Worm (Caenorhabditis elegans): ENCODE results near the gene W02A2.5.

ce11 chrIV:13358488-13358887 lies 15.8 kb downstream of the W02A2.5 start, which contains the start of gene W02A2.8:
- TF ChIP-seq ets-4 (tag; optimal IDR thresholded peaks at IDR 0.05) (no peak), pag-3 (tag; optimal IDR thresholded peaks at IDR 0.05; ENCODE audit: borderline replicate concordance) (no peak), tbx-2 (tag; optimal IDR thresholded peaks at IDR 0.05) (no peak), hlh-13 (GFP tag; optimal IDR thresholded peaks at IDR 0.05) (no peak), nfya-1 (tag; optimal IDR thresholded peaks at IDR 0.05) (no peak), pha-4 (tag; optimal IDR thresholded peaks at IDR 0.05) (no peak), sox-4 (tag; optimal IDR thresholded peaks at IDR 0.05) (no peak)

All from whole organism, late embryonic.